Worm (Caenorhabditis elegans): ENCODE measurements around the gene npp-9.
"Not testable (repeated sequence)": the region's sequence is repeated elsewhere in the genome, so short reads cannot be mapped to it uniquely, and the experiment has no call there.

The npp-9 gene

DNA sequence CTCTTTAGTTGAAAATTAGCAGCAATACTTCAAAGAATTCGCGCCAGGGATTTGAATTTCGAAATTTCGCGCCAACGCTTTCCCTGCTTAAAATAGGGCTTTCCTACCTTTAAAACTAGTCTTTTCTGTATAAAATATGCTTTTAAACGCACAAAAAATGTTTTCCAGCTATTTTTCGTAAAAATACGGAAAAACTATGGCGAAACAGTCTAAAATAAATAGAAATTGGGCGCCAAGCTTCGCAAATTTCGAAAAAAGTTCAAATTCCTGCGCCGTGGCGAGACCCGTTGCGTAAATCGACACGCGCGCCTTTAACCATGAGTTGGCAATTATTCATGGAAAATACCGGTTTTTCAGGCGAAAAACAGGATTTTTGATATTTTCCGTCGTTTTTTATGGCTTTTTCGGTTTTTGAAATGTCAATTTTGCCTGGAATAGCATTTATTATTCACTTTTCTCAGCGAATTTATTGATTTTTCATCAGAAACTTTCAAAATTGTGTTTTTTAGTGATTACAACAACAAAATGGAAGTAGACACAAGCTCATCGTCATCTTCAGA lies at the start of gene npp-9, which contains the start of gene F59A2.5:
TSS of gene npp-9 (minus strand) at position 126 of the 560 bp plus-strand sequence.
TSS of gene F59A2.5 (plus strand) at position 510 of the 560 bp plus-strand sequence.
- TF ChIP-seq lsy-2 (tag; optimal IDR thresholded peaks at IDR 0.05), result peak in 1 of 2 experiments; percentile 76
- no peak for TF ChIP-seq lim-7 (GFP tag; IDR thresholded peaks at IDR 0.05)
- TF ChIP-seq nhr-77 (tag; optimal IDR thresholded peaks at IDR 0.05), result peak; percentile 57
- TF ChIP-seq lin-38 (GFP tag; IDR thresholded peaks at IDR 0.05), result peak; percentile 52
- TF ChIP-seq R02D3.7 (tag; optimal IDR thresholded peaks at IDR 0.05), result peak; percentile 86
- TF ChIP-seq madf-5 (GFP tag; IDR thresholded peaks at IDR 0.05), result no peak
- no peak for TF ChIP-seq mxl-3 (GFP tag; optimal IDR thresholded peaks at IDR 0.05)
- TF ChIP-seq F49E8.2 (tag; optimal IDR thresholded peaks at IDR 0.05; ENCODE audit: borderline replicate concordance), result peak; percentile 30
- TF ChIP-seq nhr-102 (tag; optimal IDR thresholded peaks at IDR 0.05), result no peak
- TF ChIP-seq rbr-2 (tag; optimal IDR thresholded peaks at IDR 0.05), result peak; percentile 0
- no peak for TF ChIP-seq pha-4 (GFP tag; IDR thresholded peaks at IDR 0.05)
- TF ChIP-seq pha-4 (tag; optimal IDR thresholded peaks at IDR 0.05), result no peak
- TF ChIP-seq unc-130 (GFP tag; optimal IDR thresholded peaks at IDR 0.05), result peak; percentile 46
- TF ChIP-seq spr-3 (GFP tag; optimal IDR thresholded peaks at IDR 0.05), result no peak
- TF ChIP-seq tra-1 (GFP tag; IDR thresholded peaks at IDR 0.05), result no peak
- peak; percentile 36 for TF ChIP-seq mep-1 (tag; optimal IDR thresholded peaks at IDR 0.05)
- peak in 1 of 2 experiments; percentile 42 for TF ChIP-seq mdl-1 (tag; optimal IDR thresholded peaks at IDR 0.05)
- peak; percentile 73 for TF ChIP-seq dpl-1 (GFP tag; optimal IDR thresholded peaks at IDR 0.05)
- TF ChIP-seq dve-1 (tag; optimal IDR thresholded peaks at IDR 0.05; ENCODE audit: insufficient read depth), result peak; percentile 19
- no peak for TF ChIP-seq nhr-25 (tag; optimal IDR thresholded peaks at IDR 0.05; ENCODE audit: borderline replicate concordance, insufficient read depth)
- TF ChIP-seq aha-1 (tag), result peak; percentile 86
- peak; percentile 70 for TF ChIP-seq hlh-30 (tag; optimal IDR thresholded peaks at IDR 0.05; ENCODE audit: insufficient read depth)
- TF ChIP-seq attf-4 (tag; optimal IDR thresholded peaks at IDR 0.05), result no peak
- TF ChIP-seq zfp-3 (GFP tag; conservative IDR thresholded peaks at IDR 0.05), result no peak
- TF ChIP-seq Y5F2A.4 (GFP tag; optimal IDR thresholded peaks at IDR 0.05), result no peak
- TF ChIP-seq zip-11 (GFP tag; IDR thresholded peaks at IDR 0.05), result no peak
- TF ChIP-seq hlh-11 (tag; optimal IDR thresholded peaks at IDR 0.05), result peak; percentile 21
- TF ChIP-seq daf-19 (GFP tag; conservative IDR thresholded peaks at IDR 0.05), result no peak
- peak; percentile 3 for TF ChIP-seq nhr-6 (tag; optimal IDR thresholded peaks at IDR 0.05)

DNA sequence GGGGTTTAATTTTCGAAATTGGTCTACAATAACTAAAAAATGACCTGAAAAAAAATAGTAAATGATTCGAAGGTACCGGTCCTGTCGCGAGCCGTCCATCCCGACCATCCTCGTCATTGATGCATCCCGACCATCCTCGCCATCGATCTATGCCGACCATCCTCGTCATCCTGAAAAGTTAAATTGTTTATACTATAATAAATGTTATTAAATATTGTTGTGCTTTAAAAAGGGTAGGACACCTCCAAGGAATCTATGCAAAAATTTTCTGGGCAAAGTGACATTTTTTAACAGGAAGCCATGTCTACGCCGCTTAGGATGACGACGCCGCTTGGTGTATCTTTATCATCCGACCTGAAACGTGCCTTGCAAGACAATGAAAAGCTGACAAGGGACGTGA lies 49.8 kb upstream of the npp-9 start, which contains the start of gene C34C12.1:
TSS of gene C34C12.1 (plus strand) at position 301 of the 400 bp plus-strand sequence.
- not testable (repeated sequence) for TF ChIP-seq nhr-77 (tag; optimal IDR thresholded peaks at IDR 0.05); madf-5 (GFP tag; IDR thresholded peaks at IDR 0.05); daf-19 (GFP tag; conservative IDR thresholded peaks at IDR 0.05)

DNA sequence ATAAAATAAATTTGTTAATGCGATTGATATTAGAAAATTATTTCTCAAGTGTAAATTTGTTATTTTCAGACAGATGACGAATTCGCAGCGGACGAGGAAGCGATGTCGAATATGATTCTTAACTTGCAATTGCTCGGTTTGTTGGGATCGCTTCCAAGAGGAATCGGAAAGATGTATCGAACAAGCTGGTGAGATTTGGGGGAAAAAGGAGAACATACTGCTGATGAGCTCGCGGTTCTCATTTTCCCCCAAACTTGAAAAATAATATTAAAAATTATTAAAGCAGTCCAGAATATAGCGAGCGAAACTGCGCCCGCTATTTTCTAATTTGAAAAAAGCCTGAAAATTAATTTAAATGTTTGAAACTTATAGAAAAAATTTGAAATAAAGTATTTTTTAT lies 49.2 kb upstream of the npp-9 start, which contains the start of gene C34C12.2:
TSS of gene C34C12.2 (plus strand) at position 301 of the 400 bp plus-strand sequence.
- not testable (repeated sequence) for TF ChIP-seq lim-7 (GFP tag; IDR thresholded peaks at IDR 0.05); hmg-1.1 (GFP tag; IDR thresholded peaks at IDR 0.05); ztf-7 (tag; optimal IDR thresholded peaks at IDR 0.05)

ce11 chrIII:3452563-3453210 lies 48.4 kb upstream of the npp-9 start, which contains the start of the genes K01A11.3 and C34C12.12:
Gene K01A11.3 (minus strand): TSS chrIII:3452613.
Gene C34C12.12 (plus strand): TSS chrIII:3453194.
- no peak for TF ChIP-seq hif-1 (tag; optimal IDR thresholded peaks at IDR 0.05)
- no peak for TF ChIP-seq hlh-11 (tag; optimal IDR thresholded peaks at IDR 0.05)
- TF ChIP-seq set-16 (GFP tag; IDR thresholded peaks at IDR 0.05), result peak; percentile 57
- no peak for TF ChIP-seq madf-9 (GFP tag; conservative IDR thresholded peaks at IDR 0.05)
- no peak for TF ChIP-seq nhr-111 (GFP tag; optimal IDR thresholded peaks at IDR 0.05)
- no peak for TF ChIP-seq tag-97 (GFP tag; IDR thresholded peaks at IDR 0.05)
- no peak for TF ChIP-seq dpl-1 (GFP tag; optimal IDR thresholded peaks at IDR 0.05)
- peak; percentile 61 for TF ChIP-seq lin-38 (GFP tag; IDR thresholded peaks at IDR 0.05)
- TF ChIP-seq lin-29 (GFP tag; IDR thresholded peaks at IDR 0.05), result no peak
- TF ChIP-seq daf-16 (GFP tag; optimal IDR thresholded peaks at IDR 0.05), result no peak
- no peak for TF ChIP-seq daf-16 (tag; optimal IDR thresholded peaks at IDR 0.05)
